Worm (Caenorhabditis elegans) whole organism, L2 larva: ENCODE data around the gene pals-23.

ENCODE experiments used
- ama-1 ChIP-seq: fragments of 150-350 bp; optimal IDR thresholded peaks from 2 replicates; lab custom pipeline; 2018; ENCODE audit warnings: inconsistent platforms
- egl-27 ChIP-seq: sonication (generic microtip); optimal IDR thresholded peaks from 3 replicates; lab custom pipeline; 2017; ENCODE audit warnings: missing biosample characterization, missing genetic modification reagents, missing genetic modification characterization
- lsy-2 ChIP-seq, 2 experiments: fragments of 150-350 bp in 1 of 2; sonication (generic microtip) in 1 of 2; optimal IDR thresholded peaks; 2 replicates each; lab custom pipeline; 2014 to 2017; ENCODE audit warnings: missing biosample characterization in 2 of 2, missing genetic modification characterization in 2 of 2
- nhr-10 ChIP-seq: sonication (generic microtip); optimal IDR thresholded peaks from 2 replicates; lab custom pipeline; 2017; ENCODE audit warnings: missing biosample characterization, missing genetic modification characterization
- nhr-237 ChIP-seq: fragments of 150-350 bp; optimal IDR thresholded peaks from 2 replicates; lab custom pipeline; 2014; ENCODE audit warnings: missing biosample characterization, missing genetic modification characterization
- nhr-25 ChIP-seq: fragments of 150-350 bp; sonication (generic microtip); optimal IDR thresholded peaks from 3 replicates; lab custom pipeline; 2014; ENCODE audit warnings: missing biosample characterization, missing genetic modification characterization
- sma-3 ChIP-seq: sonication (generic microtip); optimal IDR thresholded peaks from 2 replicates; lab custom pipeline; 2016; ENCODE audit warnings: missing genetic modification reagents, missing genetic modification characterization, missing compliant biosample characterization
- zag-1 ChIP-seq: fragments of 150-350 bp; optimal IDR thresholded peaks from 2 replicates; lab custom pipeline; 2014; ENCODE audit warnings: missing biosample characterization, missing genetic modification characterization
- ztf-11 ChIP-seq: sonication (generic microtip); optimal IDR thresholded peaks from 2 replicates; lab custom pipeline; 2017; ENCODE audit warnings: missing biosample characterization, missing genetic modification characterization

- TF ChIP-seq nhr-25 (tag; lab: Kevin White, UChicago) (peak; percentile 25), ztf-11 (tag; lab: Kevin White, UChicago) (no peak), zag-1 (tag; lab: Kevin White, UChicago) (no peak), nhr-237 (no peak), ama-1 (lab: Kevin White, UChicago) (no peak), egl-27 (no peak), sma-3 (GFP tag; lab: Kevin White, UChicago) (peak; percentile 29), lsy-2 (tag; optimal IDR thresholded peaks at IDR 0.05; lab: Kevin White, UChicago) (no peak), nhr-10 (tag; lab: Kevin White, UChicago) (no peak)
Measured at ce11 chrIII:94759-95330, 29.7 kb upstream of the pals-23 start, which contains the start of gene pat-4.
